Fruit fly (Drosophila melanogaster) whole organism, embryonic: ENCODE data around the gene usp.

ENCODE experiments used
- Abd-B ChIP-seq: fragments of 200-800 bp; sonication (Bioruptor generic); optimal IDR thresholded peaks from 2 replicates; lab custom pipeline; 2018; ENCODE audit warnings: missing biosample characterization, mild to moderate bottlenecking, missing genetic modification characterization, moderate library complexity
- Adf1 ChIP-seq: fragments of 200-800 bp; sonication (Bioruptor generic); IDR thresholded peaks from 2 replicates; pipeline ENCODE4 v1.3.6; 2022; ENCODE audit warnings: missing biosample characterization, missing genetic modification characterization
- Asciz ChIP-seq: fragments of 200-800 bp; sonication (Bioruptor generic); optimal IDR thresholded peaks from 2 replicates; lab custom pipeline; 2017; ENCODE audit warnings: missing biosample characterization, mild to moderate bottlenecking, missing genetic modification characterization, missing genetic modification reagents
- B-H1 ChIP-seq: fragments of 200-800 bp; sonication (Bioruptor generic); IDR thresholded peaks from 3 replicates; pipeline ENCODE4 v1.3.6; 2022; ENCODE audit warnings: missing biosample characterization, missing genetic modification characterization
- CG10321 ChIP-seq: fragments of 200-800 bp; sonication (Bioruptor generic); IDR thresholded peaks from 2 replicates; pipeline ENCODE4 v1.3.6; 2022; ENCODE audit warnings: missing biosample characterization, missing genetic modification characterization
- CG11398 ChIP-seq: fragments of 200-800 bp; sonication (Bioruptor generic); optimal IDR thresholded peaks from 2 replicates; lab custom pipeline; 2016; ENCODE audit warnings: missing biosample characterization, missing genetic modification characterization
- CG11456 ChIP-seq: fragments of 200-800 bp; sonication (Bioruptor generic); IDR thresholded peaks from 3 replicates; pipeline ENCODE4 v1.3.6; 2022; ENCODE audit warnings: missing biosample characterization, missing genetic modification characterization
- CG12071 ChIP-seq: fragments of 200-800 bp; sonication (Bioruptor generic); optimal IDR thresholded peaks from 3 replicates; lab custom pipeline; 2018; ENCODE audit warnings: missing biosample characterization, mild to moderate bottlenecking, missing genetic modification characterization
- CG12219 ChIP-seq: fragments of 200-800 bp; sonication (Bioruptor generic); optimal IDR thresholded peaks from 3 replicates; lab custom pipeline; 2018; ENCODE audit warnings: missing biosample characterization, mild to moderate bottlenecking, missing genetic modification characterization
- CG13123 ChIP-seq: fragments of 200-800 bp; sonication (Bioruptor generic); optimal IDR thresholded peaks from 2 replicates; lab custom pipeline; 2016; ENCODE audit warnings: missing biosample characterization, missing genetic modification characterization
- CG14710 ChIP-seq: fragments of 200-800 bp; sonication (Bioruptor generic); optimal IDR thresholded peaks from 3 replicates; lab custom pipeline; 2019; ENCODE audit warnings: missing biosample characterization, mild to moderate bottlenecking, missing genetic modification characterization, moderate library complexity
- CG14860 ChIP-seq: fragments of 200-800 bp; sonication (Bioruptor generic); IDR thresholded peaks from 3 replicates; pipeline ENCODE4 v1.3.6; 2022; ENCODE audit warnings: missing biosample characterization, missing genetic modification characterization; ENCODE audit not compliant: partially characterized antibody
- CG14965 ChIP-seq: fragments of 200-800 bp; sonication (Bioruptor generic); optimal IDR thresholded peaks from 2 replicates; lab custom pipeline; 2016; ENCODE audit warnings: missing biosample characterization, missing genetic modification characterization, borderline replicate concordance
- CG1602 ChIP-seq: fragments of 200-800 bp; sonication (Bioruptor generic); optimal IDR thresholded peaks from 3 replicates; lab custom pipeline; 2016; ENCODE audit warnings: missing biosample characterization, missing genetic modification characterization
- CG16813 ChIP-seq: fragments of 200-800 bp; sonication (Bioruptor generic); IDR thresholded peaks from 3 replicates; pipeline ENCODE4 v1.3.6; 2022; ENCODE audit warnings: missing biosample characterization, missing genetic modification characterization; ENCODE audit not compliant: partially characterized antibody
- CG1832 ChIP-seq: fragments of 200-800 bp; sonication (Bioruptor generic); optimal IDR thresholded peaks from 2 replicates; lab custom pipeline; 2017; ENCODE audit warnings: missing biosample characterization, mild to moderate bottlenecking, missing genetic modification characterization, inconsistent platforms
- CG4328 ChIP-seq: fragments of 200-800 bp; sonication (Bioruptor generic); optimal IDR thresholded peaks from 3 replicates; lab custom pipeline; 2017; ENCODE audit warnings: missing biosample characterization, missing genetic modification reagents, missing genetic modification characterization
- CG6791 ChIP-seq: fragments of 200-800 bp; sonication (Bioruptor generic); IDR thresholded peaks from 3 replicates; pipeline ENCODE4 v1.3.6; 2022; ENCODE audit warnings: missing biosample characterization, missing genetic modification characterization; ENCODE audit not compliant: partially characterized antibody
- CG7839 ChIP-seq: fragments of 200-800 bp; sonication (Bioruptor generic); optimal IDR thresholded peaks from 3 replicates; lab custom pipeline; 2018; ENCODE audit warnings: missing biosample characterization, mild to moderate bottlenecking, missing genetic modification characterization, moderate library complexity
- CG9797 ChIP-seq: fragments of 200-800 bp; sonication (Bioruptor generic); optimal IDR thresholded peaks from 3 replicates; lab custom pipeline; 2018; ENCODE audit warnings: missing biosample characterization, mild to moderate bottlenecking, missing genetic modification characterization
- CkIIα-i1 ChIP-seq: fragments of 200-800 bp; sonication (Bioruptor generic); IDR thresholded peaks from 2 replicates; pipeline ENCODE4 v1.3.6; 2022; ENCODE audit warnings: missing biosample characterization, missing genetic modification characterization
- CrebB ChIP-seq: fragments of 200-800 bp; sonication (Bioruptor generic); optimal IDR thresholded peaks from 3 replicates; lab custom pipeline; 2018; ENCODE audit warnings: missing biosample characterization, mild to moderate bottlenecking, missing genetic modification characterization
- D19B ChIP-seq: fragments of 200-800 bp; sonication (Bioruptor generic); optimal IDR thresholded peaks from 2 replicates; lab custom pipeline; 2017; ENCODE audit warnings: missing biosample characterization, mild to moderate bottlenecking, missing genetic modification characterization
- Dll ChIP-seq: fragments of 200-800 bp; sonication (Bioruptor generic); IDR thresholded peaks from 4 replicates; pipeline ENCODE4 v1.3.6; 2022; ENCODE audit warnings: missing biosample characterization, missing genetic modification characterization; ENCODE audit not compliant: partially characterized antibody
- Drgx ChIP-seq: fragments of 200-800 bp; sonication (Bioruptor generic); IDR thresholded peaks from 2 replicates; pipeline ENCODE4 v1.3.6; 2022; ENCODE audit warnings: missing biosample characterization, missing genetic modification characterization
- Hmx ChIP-seq: fragments of 200-800 bp; sonication (Bioruptor generic); optimal IDR thresholded peaks from 2 replicates; lab custom pipeline; 2016; ENCODE audit warnings: missing biosample characterization, missing genetic modification characterization
- Hsf ChIP-seq: fragments of 200-800 bp; sonication (Bioruptor generic); optimal IDR thresholded peaks from 3 replicates; lab custom pipeline; 2016; ENCODE audit warnings: missing biosample characterization, missing genetic modification characterization
- MBD-R2 ChIP-seq: fragments of 200-800 bp; sonication (Bioruptor generic); IDR thresholded peaks from 2 replicates; pipeline ENCODE4 v1.3.6; 2022; ENCODE audit warnings: missing biosample characterization, missing genetic modification characterization
- MESR4 ChIP-seq: fragments of 200-800 bp; sonication (Bioruptor generic); optimal IDR thresholded peaks from 2 replicates; lab custom pipeline; 2018; ENCODE audit warnings: missing biosample characterization, mild to moderate bottlenecking, missing genetic modification characterization, moderate library complexity
- NFAT ChIP-seq: fragments of 200-800 bp; sonication (Bioruptor generic); IDR thresholded peaks from 2 replicates; pipeline ENCODE4 v1.3.6; 2022; ENCODE audit warnings: missing biosample characterization, missing genetic modification characterization
- Nf-YB ChIP-seq: fragments of 200-800 bp; sonication (Bioruptor generic); optimal IDR thresholded peaks from 3 replicates; lab custom pipeline; 2019; ENCODE audit warnings: missing biosample characterization, mild to moderate bottlenecking, missing genetic modification characterization, moderate library complexity
- Oli ChIP-seq: fragments of 200-800 bp; sonication (Bioruptor generic); optimal IDR thresholded peaks from 2 replicates; lab custom pipeline; 2018; ENCODE audit warnings: missing biosample characterization, mild to moderate bottlenecking, missing genetic modification characterization, moderate library complexity
- Opbp ChIP-seq: fragments of 200-800 bp; sonication (Bioruptor generic); IDR thresholded peaks from 3 replicates; pipeline ENCODE4 v1.3.6; 2022; ENCODE audit warnings: missing biosample characterization, missing genetic modification characterization; ENCODE audit not compliant: partially characterized antibody
- Poxn ChIP-seq: fragments of 200-800 bp; sonication (Bioruptor generic); IDR thresholded peaks from 2 replicates; pipeline ENCODE4 v1.3.6; 2022; ENCODE audit warnings: missing biosample characterization, missing genetic modification characterization
- Scr ChIP-seq: fragments of 200-800 bp; sonication (Bioruptor generic); IDR thresholded peaks from 2 replicates; pipeline ENCODE4 v1.3.6; 2022; ENCODE audit warnings: missing biosample characterization, missing genetic modification characterization; ENCODE audit not compliant: partially characterized antibody
- YL-1 ChIP-seq: fragments of 200-800 bp; sonication (Bioruptor generic); optimal IDR thresholded peaks from 3 replicates; lab custom pipeline; 2017; ENCODE audit warnings: missing biosample characterization, mild to moderate bottlenecking, missing genetic modification characterization
- chn ChIP-seq: fragments of 200-800 bp; sonication (Bioruptor generic); optimal IDR thresholded peaks from 2 replicates; lab custom pipeline; 2016; ENCODE audit warnings: missing biosample characterization, missing genetic modification characterization
- ci ChIP-seq: fragments of 200-800 bp; sonication (Bioruptor generic); IDR thresholded peaks from 3 replicates; pipeline ENCODE4 v1.3.6; 2022; ENCODE audit warnings: missing biosample characterization, missing genetic modification characterization
- crp ChIP-seq, 2 experiments: fragments of 200-800 bp; sonication (Bioruptor generic); optimal IDR thresholded peaks; 2 replicates in 1 of 2; 3 replicates in 1 of 2; lab custom pipeline; 2017; ENCODE audit warnings: missing biosample characterization in 2 of 2, missing genetic modification characterization in 2 of 2, mild to moderate bottlenecking in 1 of 2, moderate library complexity in 1 of 2
- grau ChIP-seq: fragments of 200-800 bp; optimal IDR thresholded peaks from 3 replicates; lab custom pipeline; 2019; ENCODE audit warnings: missing biosample characterization, mild to moderate bottlenecking, missing genetic modification characterization, moderate library complexity
- her ChIP-seq: fragments of 200-800 bp; sonication (Bioruptor generic); optimal IDR thresholded peaks from 2 replicates; lab custom pipeline; 2016; ENCODE audit warnings: missing biosample characterization, missing genetic modification characterization
- hth ChIP-seq: fragments of >200 bp; optimal IDR thresholded peaks from 2 replicates; lab custom pipeline; 2017; ENCODE audit warnings: inconsistent platforms
- kah ChIP-seq: fragments of 200-800 bp; sonication (Bioruptor generic); optimal IDR thresholded peaks from 2 replicates; lab custom pipeline; 2018; ENCODE audit warnings: missing biosample characterization, mild to moderate bottlenecking, missing genetic modification characterization
- maf-S ChIP-seq: fragments of 200-800 bp; sonication (Bioruptor generic); optimal IDR thresholded peaks from 2 replicates; lab custom pipeline; 2016; ENCODE audit warnings: missing biosample characterization, missing genetic modification characterization
- pan ChIP-seq, 4 experiments: fragments of >200 bp in 3 of 4; fragments of 200-800 bp in 1 of 4; sonication (Bioruptor generic) in 1 of 4; optimal IDR thresholded peaks in 3 of 4; IDR thresholded peaks in 1 of 4; 2 replicates each; pipeline versions ENCODE4 v1.3.6 to Lab custom; 2017 to 2022; ENCODE audit warnings: missing biosample characterization in 2 of 4, missing genetic modification characterization in 2 of 4, mixed read lengths in 1 of 4
- so ChIP-seq: fragments of 200-800 bp; sonication (Bioruptor generic); IDR thresholded peaks from 3 replicates; pipeline ENCODE4 v1.3.6; 2022; ENCODE audit warnings: missing biosample characterization, missing genetic modification characterization
- trem ChIP-seq: fragments of 200-800 bp; optimal IDR thresholded peaks from 3 replicates; lab custom pipeline; 2019; ENCODE audit warnings: missing biosample characterization, mild to moderate bottlenecking, missing genetic modification characterization, moderate library complexity
- twi ChIP-seq: fragments of 200-800 bp; optimal IDR thresholded peaks from 2 replicates; lab custom pipeline; 2019; ENCODE audit warnings: missing biosample characterization, mild to moderate bottlenecking, missing genetic modification characterization, moderate library complexity
- zf30C ChIP-seq: fragments of 200-800 bp; sonication (Bioruptor generic); optimal IDR thresholded peaks from 3 replicates; lab custom pipeline; 2018; ENCODE audit warnings: missing biosample characterization, mild to moderate bottlenecking, missing genetic modification characterization

usp gene

dm6 chrX:2009453-2010009 lies 32.6 kb downstream of the usp start (continued):
- TF ChIP-seq CG11456 (peak; percentile 81), Adf1 (GFP tag; lab: Robert Waterston, UW) (peak; percentile 10; the same call in 1 of the 2 replicates), D19B (GFP tag; lab: Kevin White, UChicago) (peak; percentile 66), CG13123 (GFP tag; lab: Kevin White, UChicago) (peak; percentile 39), CG12219 (GFP tag; lab: Kevin White, UChicago) (peak; percentile 51), CG12071 (no peak), CG9797 (GFP tag; lab: Kevin White, UChicago) (no peak), CG14965 (no peak), her (GFP tag; lab: Kevin White, UChicago) (peak; percentile 58), CkIIα-i1 (GFP tag; lab: Robert Waterston, UW) (no peak), trem (tag; lab: Kevin White, UChicago) (peak; percentile 49), twi (peak; percentile 52), CG1832 (no peak), Abd-B (peak; percentile 67), B-H1 (no peak; the same call in 1 of the 3 replicates), chn (GFP tag; lab: Kevin White, UChicago) (peak; percentile 77), CG14710 (peak; percentile 81), CG14860 (GFP tag; lab: Robert Waterston, UW) (no peak), Drgx (GFP tag; lab: Robert Waterston, UW) (peak; percentile 41; the same call in 1 of the 2 replicates), Nf-YB (GFP tag; lab: Kevin White, UChicago) (peak; percentile 55), kah (GFP tag; lab: Kevin White, UChicago) (no peak)

DNA sequence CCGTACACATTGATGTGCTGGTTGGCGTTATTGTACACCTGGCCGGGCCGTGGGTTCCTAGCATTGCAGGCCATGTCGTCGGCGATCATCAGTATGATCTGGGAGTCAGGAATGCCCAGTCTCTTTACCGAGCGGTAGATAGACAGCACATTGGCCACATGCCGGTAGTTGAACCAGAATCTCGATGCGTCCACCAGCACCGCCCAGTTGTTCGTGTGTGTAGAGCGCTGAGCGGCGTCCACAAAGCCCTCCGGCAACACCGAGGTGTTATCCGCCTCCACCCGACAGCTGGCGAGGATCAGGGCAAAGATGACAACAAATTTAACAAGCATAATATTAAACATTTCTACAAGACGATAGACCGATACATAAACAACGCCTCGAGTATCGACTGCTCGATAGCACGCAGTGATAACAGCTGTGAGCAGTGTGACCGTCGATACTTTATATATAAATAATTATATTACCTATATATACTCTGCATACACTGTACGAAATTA lies 33.1 kb downstream of the usp start, which contains the start of gene PIG-K:
PIG-K (minus strand) TSS at position 412 of the 500 bp plus-strand sequence.
- peak in 1 of 2 experiments; percentile 79 for TF ChIP-seq crp (GFP tag; optimal IDR thresholded peaks at IDR 0.05; lab: Kevin White, UChicago)
- peak; percentile 66; the same call in 2 of the 3 replicates for TF ChIP-seq CG6791 (GFP tag; lab: Robert Waterston, UW)
- no peak for TF ChIP-seq Hmx (GFP tag; lab: Kevin White, UChicago)
- no peak for TF ChIP-seq pan (optimal IDR thresholded peaks at IDR 0.05; lab: Kevin White, UChicago)
- no peak for TF ChIP-seq pan (GFP tag; optimal IDR thresholded peaks at IDR 0.05 in 1 of 2, IDR thresholded peaks at IDR 0.05 in 1 of 2)
- no peak for TF ChIP-seq CG1602 (GFP tag; lab: Kevin White, UChicago)
- no peak for TF ChIP-seq NFAT (GFP tag; lab: Robert Waterston, UW)
- no peak for TF ChIP-seq CG7839
- TF ChIP-seq Scr = peak; percentile 64
- TF ChIP-seq YL-1 (GFP tag; lab: Kevin White, UChicago) = peak; percentile 27
- no peak for TF ChIP-seq grau (tag; lab: Kevin White, UChicago)
- peak; percentile 61 for TF ChIP-seq MESR4
- no peak for TF ChIP-seq so (GFP tag; lab: Robert Waterston, UW)
- TF ChIP-seq maf-S = no peak
- TF ChIP-seq CG11398 = no peak
- TF ChIP-seq CG4328 (GFP tag; lab: Kevin White, UChicago) = no peak
- no peak for TF ChIP-seq ci (GFP tag; lab: Robert Waterston, UW)
- TF ChIP-seq hth (lab: Kevin White, UChicago) = no peak
- TF ChIP-seq Hsf (GFP tag; lab: Kevin White, UChicago) = no peak
- TF ChIP-seq CG10321 = no peak
- peak; percentile 47 for TF ChIP-seq CG9797 (GFP tag; lab: Kevin White, UChicago)
- peak; percentile 68; the same call in 2 of the 3 replicates for TF ChIP-seq Opbp (GFP tag; lab: Robert Waterston, UW)
- no peak for TF ChIP-seq CrebB (tag; lab: Kevin White, UChicago)
- TF ChIP-seq Dll (GFP tag; lab: Robert Waterston, UW) = peak; percentile 55; the same call in 2 of the 4 replicates
- TF ChIP-seq CG16813 (GFP tag; lab: Robert Waterston, UW) = peak; percentile 44; the same call in 1 of the 3 replicates
- TF ChIP-seq zf30C = peak; percentile 94
- TF ChIP-seq Oli (tag; lab: Kevin White, UChicago) = no peak
- TF ChIP-seq Poxn (GFP tag; lab: Robert Waterston, UW) = no peak
- no peak for TF ChIP-seq Asciz
- peak; percentile 62 for TF ChIP-seq MBD-R2 (GFP tag; lab: Robert Waterston, UW)
